Fruit fly (Drosophila melanogaster) whole organism, pupa: ENCODE measurements around the gene Gpdh1.

Experiments used
- CG10348 ChIP-seq: fragments of 200-800 bp; sonication (Bioruptor generic); IDR thresholded peaks from 2 replicates; pipeline ENCODE4 v1.3.6; 2022; ENCODE audit warnings: missing biosample characterization, missing genetic modification characterization
- CG12605 ChIP-seq: fragments of 200-800 bp; sonication (Bioruptor generic); IDR thresholded peaks from 2 replicates; pipeline ENCODE4 v1.3.6; 2022; ENCODE audit warnings: missing biosample characterization, missing genetic modification characterization
- CG13204 ChIP-seq: fragments of 200-800 bp; sonication (Bioruptor generic); optimal IDR thresholded peaks from 2 replicates; lab custom pipeline; 2018; ENCODE audit warnings: missing biosample characterization, mild to moderate bottlenecking, missing genetic modification characterization, moderate library complexity
- CG14655 ChIP-seq: fragments of 200-800 bp; sonication (Bioruptor generic); optimal IDR thresholded peaks from 3 replicates; lab custom pipeline; 2017; ENCODE audit warnings: mild to moderate bottlenecking, missing biosample characterization, missing genetic modification reagents, missing genetic modification characterization
- CG17806 ChIP-seq: fragments of 200-800 bp; sonication (Bioruptor generic); optimal IDR thresholded peaks from 2 replicates; lab custom pipeline; 2018; ENCODE audit warnings: missing biosample characterization, mild to moderate bottlenecking, missing genetic modification characterization, moderate library complexity
- CG32121 ChIP-seq: fragments of 200-800 bp; sonication (Bioruptor generic); IDR thresholded peaks from 2 replicates; pipeline ENCODE4 v1.3.6; 2022; ENCODE audit warnings: missing biosample characterization, missing genetic modification characterization
- CG4496 ChIP-seq: fragments of 200-800 bp; sonication (Bioruptor generic); IDR thresholded peaks from 3 replicates; pipeline ENCODE4 v1.3.6; 2022; ENCODE audit warnings: missing biosample characterization, missing genetic modification characterization
- CG8159 ChIP-seq: fragments of 200-800 bp; sonication (Bioruptor generic); optimal IDR thresholded peaks from 3 replicates; lab custom pipeline; 2018; ENCODE audit warnings: missing biosample characterization, mild to moderate bottlenecking, missing genetic modification characterization, moderate library complexity
- CG8301 ChIP-seq: fragments of 200-800 bp; sonication (Bioruptor generic); optimal IDR thresholded peaks from 2 replicates; lab custom pipeline; 2018; ENCODE audit warnings: missing biosample characterization, mild to moderate bottlenecking, missing genetic modification characterization
- CG9948 ChIP-seq: fragments of 200-800 bp; sonication (Bioruptor generic); optimal IDR thresholded peaks from 2 replicates; lab custom pipeline; 2018; ENCODE audit warnings: missing biosample characterization, mild to moderate bottlenecking, missing genetic modification characterization, moderate library complexity
- D1 ChIP-seq: fragments of 200-800 bp; sonication (Bioruptor generic); optimal IDR thresholded peaks from 2 replicates; lab custom pipeline; 2018; ENCODE audit warnings: missing biosample characterization, mild to moderate bottlenecking, missing genetic modification characterization, moderate library complexity
- EcR ChIP-seq: fragments of 200-800 bp; sonication (Bioruptor generic); optimal IDR thresholded peaks from 3 replicates; lab custom pipeline; 2019; ENCODE audit warnings: missing biosample characterization, missing genetic modification characterization, mild to moderate bottlenecking, moderate library complexity, missing genetic modification reagents
- Ets98B ChIP-seq: fragments of 200-800 bp; sonication (Bioruptor generic); IDR thresholded peaks from 2 replicates; pipeline ENCODE4 v1.3.6; 2022; ENCODE audit warnings: missing biosample characterization, missing genetic modification characterization
- Pif1B ChIP-seq: fragments of 200-800 bp; sonication (Bioruptor generic); optimal IDR thresholded peaks from 3 replicates; lab custom pipeline; 2016; ENCODE audit warnings: missing biosample characterization, missing genetic modification characterization
- fd96Ca ChIP-seq: fragments of 200-800 bp; sonication (Bioruptor generic); IDR thresholded peaks from 3 replicates; pipeline ENCODE4 v1.3.6; 2022; ENCODE audit warnings: missing biosample characterization, missing genetic modification characterization
- gl ChIP-seq: fragments of 200-800 bp; sonication (Bioruptor generic); optimal IDR thresholded peaks from 2 replicates; lab custom pipeline; 2018; ENCODE audit warnings: missing biosample characterization, mild to moderate bottlenecking, missing genetic modification characterization
- rn ChIP-seq: fragments of 200-800 bp; sonication (Bioruptor generic); IDR thresholded peaks from 2 replicates; pipeline ENCODE4 v1.3.6; 2022; ENCODE audit warnings: missing biosample characterization, missing genetic modification characterization

Gpdh1 gene

dm6 chr2L:5964211-5964610 is 20.8 kb downstream of the Gpdh1 start:
- TF ChIP-seq Ets98B (GFP tag; lab: Robert Waterston, UW) (no peak), CG8159 (tag; lab: Kevin White, UChicago) (no peak)

DNA sequence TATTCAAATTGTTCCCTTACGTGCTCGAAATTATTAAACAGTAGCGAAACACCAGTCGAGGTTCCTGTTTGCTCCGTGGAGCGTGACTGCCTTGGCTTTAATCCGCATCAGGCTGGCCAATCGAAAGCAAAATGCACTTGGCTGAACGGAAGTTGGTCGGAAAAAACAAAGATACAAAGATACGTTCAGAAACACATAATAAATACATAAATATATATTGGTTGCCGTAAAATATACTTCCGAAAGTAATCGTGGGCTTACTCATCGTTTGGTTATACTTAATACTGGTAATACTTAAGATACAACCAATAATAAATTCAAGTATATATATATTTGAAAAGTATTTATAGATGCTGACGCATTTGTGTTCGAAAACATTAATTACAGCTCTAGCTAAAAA is 21.4 kb downstream of the Gpdh1 start, which contains the start of gene psd:
TSS of gene psd (minus strand) at position 101 of the 400 bp plus-strand sequence.
- no peak for TF ChIP-seq Ets98B (GFP tag; lab: Robert Waterston, UW)
- TF ChIP-seq EcR (GFP tag; lab: Kevin White, UChicago): peak; percentile 52
- TF ChIP-seq CG32121 (GFP tag; lab: Robert Waterston, UW): no peak
- no peak for TF ChIP-seq CG13204
- no peak for TF ChIP-seq CG8301 (tag; lab: Kevin White, UChicago)
- no peak for TF ChIP-seq rn (GFP tag; lab: Robert Waterston, UW)
- TF ChIP-seq CG17806 (tag; lab: Kevin White, UChicago): no peak
- no peak for TF ChIP-seq gl (tag; lab: Kevin White, UChicago)
- TF ChIP-seq, all 21 proteins: peak for 1

- TF ChIP-seq CG32121 (GFP tag; lab: Robert Waterston, UW) (no peak), gl (tag; lab: Kevin White, UChicago) (no peak)
Measured at dm6 chr2L:5967702-5968616, 24.5 kb downstream of the Gpdh1 start, which contains the start of the genes CG13992 and Ucp4C. Gene CG13992, minus strand, starts transcription at chr2L:5967752. Gene Ucp4C, plus strand, starts transcription at chr2L:5968566.

DNA sequence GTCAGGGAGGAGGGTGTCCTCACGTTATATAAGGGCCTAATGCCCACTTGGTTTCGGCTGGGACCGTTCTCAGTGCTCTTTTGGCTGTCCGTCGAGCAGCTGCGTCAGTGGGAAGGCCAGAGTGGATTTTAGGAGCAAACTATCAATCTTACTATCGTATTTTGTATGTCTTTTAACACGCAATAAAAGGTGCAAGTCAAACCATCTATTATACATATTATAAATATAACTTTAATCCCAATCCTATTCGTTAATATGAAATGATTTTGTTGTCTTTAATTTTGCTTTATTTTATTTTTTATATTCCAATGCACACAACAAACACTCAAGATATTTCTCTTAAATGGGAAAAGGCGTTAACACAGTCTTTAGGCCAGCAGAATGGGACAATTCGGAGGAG is 26.1 kb downstream of the Gpdh1 start, which contains the start of gene Ucp4B:
TSS of gene Ucp4B (plus strand) at position 301 of the 400 bp plus-strand sequence.
- TF ChIP-seq gl (tag; lab: Kevin White, UChicago) (no peak), fd96Ca (GFP tag; lab: Robert Waterston, UW) (no peak)

DNA sequence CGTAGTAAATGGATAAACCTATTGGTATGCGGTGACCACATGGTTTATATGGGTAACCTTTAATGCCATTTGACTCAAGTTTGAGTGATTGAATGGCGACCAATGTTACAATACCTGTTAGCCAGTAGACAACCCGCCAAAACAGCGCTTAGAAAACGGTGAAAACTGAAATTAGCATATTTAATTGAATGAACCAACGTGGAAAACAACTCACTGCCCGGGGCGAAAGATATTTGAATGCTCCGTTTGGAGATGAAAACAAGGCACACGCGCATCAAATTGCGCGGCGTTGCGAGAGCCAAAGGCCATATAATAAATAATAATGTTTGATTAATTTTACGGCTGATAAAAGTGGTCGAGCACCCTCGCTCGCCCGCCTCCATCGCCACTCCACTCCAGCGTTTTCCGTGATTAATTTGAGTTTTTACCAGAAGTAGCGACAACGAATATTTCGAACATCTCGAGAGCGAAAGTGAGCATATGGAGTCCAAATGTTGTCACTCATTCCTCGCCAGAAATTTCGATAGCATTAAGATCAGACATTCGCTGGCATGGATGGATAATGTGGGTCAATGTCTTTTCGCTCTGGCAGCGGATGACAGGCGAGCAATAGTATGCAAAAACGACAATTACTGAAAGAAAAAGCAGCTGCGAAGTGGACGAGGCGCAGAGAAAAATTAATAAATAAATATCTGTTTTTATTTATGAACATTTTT is 27.8 kb downstream of the Gpdh1 start:
- peak; percentile 12 for TF ChIP-seq EcR (GFP tag; lab: Kevin White, UChicago)
- no peak for TF ChIP-seq CG8301 (tag; lab: Kevin White, UChicago)
- TF ChIP-seq, all 21 proteins: peak for 1

- TF ChIP-seq CG10348 (GFP tag; lab: Robert Waterston, UW) (no peak), CG17806 (tag; lab: Kevin White, UChicago) (no peak), fd96Ca (GFP tag; lab: Robert Waterston, UW) (no peak), CG8159 (tag; lab: Kevin White, UChicago) (no peak), CG4496 (GFP tag; lab: Robert Waterston, UW) (no peak), CG9948 (tag; lab: Kevin White, UChicago) (no peak), gl (tag; lab: Kevin White, UChicago) (no peak)
Measured at dm6 chr2L:5972005-5972404, 28.6 kb downstream of the Gpdh1 start.

- TF ChIP-seq Pif1B (GFP tag; lab: Kevin White, UChicago) (no peak), EcR (GFP tag; lab: Kevin White, UChicago) (peak; percentile 13)
- TF ChIP-seq, all 21 proteins: peak for 1
Measured at dm6 chr2L:5972588-5973236, 29.3 kb downstream of the Gpdh1 start.

DNA sequence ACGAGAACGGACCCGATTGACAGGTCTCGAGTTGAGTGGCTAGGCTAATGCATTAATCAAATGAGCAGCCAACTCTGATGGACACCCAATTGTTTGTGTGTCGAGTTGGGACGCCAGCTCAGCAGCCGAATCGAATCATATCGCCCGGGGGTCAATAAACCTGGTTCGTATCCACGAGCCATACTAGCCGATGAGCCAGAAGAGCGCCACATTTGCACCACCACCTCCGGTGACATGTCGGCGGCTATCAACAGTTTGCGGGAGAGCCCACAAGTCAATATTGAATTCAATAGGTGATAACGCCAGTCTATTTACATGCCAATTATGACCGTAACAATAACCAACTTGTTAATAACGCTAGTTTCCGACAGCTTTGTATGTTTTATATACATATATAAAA is 30.7 kb downstream of the Gpdh1 start:
- TF ChIP-seq Ets98B (GFP tag; lab: Robert Waterston, UW) (0 out of 2 replicates have a peak, but pooled peaks have one; percentile 31), CG32121 (GFP tag; lab: Robert Waterston, UW) (no peak), EcR (GFP tag; lab: Kevin White, UChicago) (peak; percentile 90), fd96Ca (GFP tag; lab: Robert Waterston, UW) (no peak), D1 (tag; lab: Kevin White, UChicago) (no peak), CG14655 (GFP tag; lab: Kevin White, UChicago) (peak; percentile 15), CG8301 (tag; lab: Kevin White, UChicago) (no peak), CG13204 (no peak), CG12605 (GFP tag; lab: Robert Waterston, UW) (no peak)
